Fruit fly (Drosophila melanogaster) whole organism, embryonic: ENCODE results near the gene CG17349.

Source experiments
- Asciz ChIP-seq: fragments of 200-800 bp; sonication (Bioruptor generic); optimal IDR thresholded peaks from 2 replicates; lab custom pipeline; 2017; ENCODE audit warnings: missing biosample characterization, mild to moderate bottlenecking, missing genetic modification characterization, missing genetic modification reagents
- CG10654 ChIP-seq: fragments of 200-800 bp; sonication (Bioruptor generic); optimal IDR thresholded peaks from 2 replicates; lab custom pipeline; 2016; ENCODE audit warnings: missing biosample characterization, missing genetic modification characterization
- CG11695 ChIP-seq: fragments of 200-800 bp; sonication (Bioruptor generic); IDR thresholded peaks from 3 replicates; pipeline ENCODE4 v1.3.6; 2022; ENCODE audit warnings: missing biosample characterization, missing genetic modification characterization
- CG12155 ChIP-seq: fragments of 200-800 bp; sonication (Bioruptor generic); optimal IDR thresholded peaks from 3 replicates; lab custom pipeline; 2016; ENCODE audit warnings: missing biosample characterization, missing genetic modification characterization
- CG12744 ChIP-seq: fragments of 200-800 bp; sonication (Bioruptor generic); optimal IDR thresholded peaks from 2 replicates; lab custom pipeline; 2016; ENCODE audit warnings: missing biosample characterization, missing genetic modification characterization
- CG13296 ChIP-seq: fragments of 200-800 bp; sonication (Bioruptor generic); optimal IDR thresholded peaks from 3 replicates; lab custom pipeline; 2018; ENCODE audit warnings: missing biosample characterization, mild to moderate bottlenecking, missing genetic modification characterization
- CG14014 ChIP-seq: fragments of 200-800 bp; sonication (Bioruptor generic); IDR thresholded peaks from 2 replicates; pipeline ENCODE4 v1.3.6; 2022; ENCODE audit warnings: missing biosample characterization, missing genetic modification characterization
- CG14965 ChIP-seq: fragments of 200-800 bp; sonication (Bioruptor generic); optimal IDR thresholded peaks from 2 replicates; lab custom pipeline; 2016; ENCODE audit warnings: missing biosample characterization, missing genetic modification characterization, borderline replicate concordance
- CG16779 ChIP-seq: fragments of 200-800 bp; sonication (Bioruptor generic); IDR thresholded peaks from 2 replicates; pipeline ENCODE4 v1.3.6; 2022; ENCODE audit warnings: missing biosample characterization, missing genetic modification characterization
- CG17186 ChIP-seq: fragments of 200-800 bp; sonication (Bioruptor generic); optimal IDR thresholded peaks from 3 replicates; lab custom pipeline; 2017; ENCODE audit warnings: missing biosample characterization, missing genetic modification reagents, missing genetic modification characterization
- CG17359 ChIP-seq: fragments of 200-800 bp; sonication (Bioruptor generic); optimal IDR thresholded peaks from 3 replicates; lab custom pipeline; 2018; ENCODE audit warnings: missing biosample characterization, mild to moderate bottlenecking, missing genetic modification characterization, moderate library complexity
- CG17802 ChIP-seq: fragments of 200-800 bp; sonication (Bioruptor generic); optimal IDR thresholded peaks from 2 replicates; lab custom pipeline; 2018; ENCODE audit warnings: missing biosample characterization, mild to moderate bottlenecking, missing genetic modification characterization, moderate library complexity
- CG18764 ChIP-seq: fragments of 200-800 bp; sonication (Bioruptor generic); optimal IDR thresholded peaks from 3 replicates; lab custom pipeline; 2016; ENCODE audit warnings: missing biosample characterization, missing genetic modification characterization
- CG2875 ChIP-seq: fragments of 200-800 bp; sonication (Bioruptor generic); optimal IDR thresholded peaks from 2 replicates; lab custom pipeline; 2017; ENCODE audit warnings: missing biosample characterization, mild to moderate bottlenecking, missing genetic modification characterization, missing genetic modification reagents
- CG30431 ChIP-seq: fragments of 200-800 bp; sonication (Bioruptor generic); optimal IDR thresholded peaks from 2 replicates; lab custom pipeline; 2017; ENCODE audit warnings: missing biosample characterization, missing genetic modification characterization
- CG32772 ChIP-seq: fragments of 200-800 bp; sonication (Bioruptor generic); IDR thresholded peaks from 2 replicates; pipeline ENCODE4 v1.3.6; 2022; ENCODE audit warnings: missing biosample characterization, missing genetic modification characterization
- CG3838 ChIP-seq: fragments of 200-800 bp; sonication (Bioruptor generic); optimal IDR thresholded peaks from 3 replicates; lab custom pipeline; 2016; ENCODE audit warnings: missing biosample characterization, missing genetic modification characterization
- CG3847 ChIP-seq: fragments of 200-800 bp; sonication (Bioruptor generic); IDR thresholded peaks from 2 replicates; pipeline ENCODE4 v1.3.6; 2022; ENCODE audit warnings: missing biosample characterization, missing genetic modification characterization
- CG6254 ChIP-seq: fragments of 200-800 bp; sonication (Bioruptor generic); optimal IDR thresholded peaks from 3 replicates; lab custom pipeline; 2017; ENCODE audit warnings: mild to moderate bottlenecking, missing biosample characterization, missing genetic modification reagents, missing genetic modification characterization
- CG6813 ChIP-seq: fragments of 200-800 bp; sonication (Bioruptor generic); optimal IDR thresholded peaks from 2 replicates; lab custom pipeline; 2017; ENCODE audit warnings: missing biosample characterization, missing genetic modification characterization, mild to moderate bottlenecking, moderate library complexity, missing genetic modification reagents
- CG6854 ChIP-seq: fragments of 200-800 bp; sonication (Bioruptor generic); optimal IDR thresholded peaks from 3 replicates; lab custom pipeline; 2017; ENCODE audit warnings: missing biosample characterization, mild to moderate bottlenecking, missing genetic modification characterization
- CG9215 ChIP-seq: fragments of 200-800 bp; sonication (Bioruptor generic); IDR thresholded peaks from 2 replicates; pipeline ENCODE4 v1.3.6; 2022; ENCODE audit warnings: missing biosample characterization, missing genetic modification characterization
- CG9817 ChIP-seq: fragments of 200-800 bp; sonication (Bioruptor generic); optimal IDR thresholded peaks from 2 replicates; lab custom pipeline; 2018; ENCODE audit warnings: missing biosample characterization, mild to moderate bottlenecking, missing genetic modification characterization, moderate library complexity
- Deaf1 ChIP-seq: fragments of 200-800 bp; optimal IDR thresholded peaks from 3 replicates; lab custom pipeline; 2019; ENCODE audit warnings: missing biosample characterization, mild to moderate bottlenecking, missing genetic modification characterization, moderate library complexity
- Eip74EF ChIP-seq, 2 experiments: fragments of 200-800 bp in 1 of 2; fragments of >200 bp in 1 of 2; sonication (Bioruptor generic) in 1 of 2; optimal IDR thresholded peaks; 2 replicates each; lab custom pipeline; 2017 to 2019; ENCODE audit warnings: missing biosample characterization in 2 of 2, missing genetic modification characterization in 2 of 2, mild to moderate bottlenecking in 1 of 2, moderate library complexity in 1 of 2
- Fer1 ChIP-seq: fragments of 200-800 bp; sonication (Bioruptor generic); optimal IDR thresholded peaks from 2 replicates; lab custom pipeline; 2017; ENCODE audit warnings: missing biosample characterization, mild to moderate bottlenecking, missing genetic modification characterization
- Fer2 ChIP-seq: fragments of 200-800 bp; sonication (Bioruptor generic); optimal IDR thresholded peaks from 2 replicates; lab custom pipeline; 2018; ENCODE audit warnings: missing biosample characterization, mild to moderate bottlenecking, missing genetic modification characterization, moderate library complexity
- GATAe ChIP-seq: fragments of 200-800 bp; sonication (Bioruptor generic); conservative IDR thresholded peaks from 2 replicates; pipeline ENCODE4 v1.3.6; 2022; ENCODE audit warnings: missing biosample characterization, missing genetic modification characterization
- HHEX ChIP-seq: fragments of 200-800 bp; sonication (Bioruptor generic); optimal IDR thresholded peaks from 3 replicates; lab custom pipeline; 2017; ENCODE audit warnings: missing biosample characterization, mild to moderate bottlenecking, missing genetic modification characterization, missing genetic modification reagents
- HmgZ ChIP-seq: fragments of 200-800 bp; sonication (Bioruptor generic); optimal IDR thresholded peaks from 2 replicates; lab custom pipeline; 2018; ENCODE audit warnings: missing biosample characterization, mild to moderate bottlenecking, missing genetic modification characterization
- Hmr ChIP-seq: fragments of 200-800 bp; sonication (Bioruptor generic); optimal IDR thresholded peaks from 3 replicates; lab custom pipeline; 2017; ENCODE audit warnings: mild to moderate bottlenecking, missing biosample characterization, missing genetic modification reagents, missing genetic modification characterization
- MESR4 ChIP-seq: fragments of 200-800 bp; sonication (Bioruptor generic); optimal IDR thresholded peaks from 2 replicates; lab custom pipeline; 2018; ENCODE audit warnings: missing biosample characterization, mild to moderate bottlenecking, missing genetic modification characterization, moderate library complexity
- cad ChIP-seq: fragments of >200 bp; optimal IDR thresholded peaks from 2 replicates; lab custom pipeline; 2017; ENCODE audit warnings: missing biosample characterization, missing genetic modification characterization
- dan ChIP-seq: fragments of 200-800 bp; sonication (Bioruptor generic); IDR thresholded peaks from 2 replicates; pipeline ENCODE4 v1.3.6; 2022; ENCODE audit warnings: missing biosample characterization, missing genetic modification characterization
- dati ChIP-seq: fragments of 200-800 bp; sonication (Bioruptor generic); IDR thresholded peaks from 2 replicates; pipeline ENCODE4 v1.3.6; 2022; ENCODE audit warnings: missing biosample characterization, missing genetic modification characterization
- gcm ChIP-seq: fragments of 200-800 bp; sonication (Bioruptor generic); optimal IDR thresholded peaks from 2 replicates; lab custom pipeline; 2019; ENCODE audit warnings: missing biosample characterization, mild to moderate bottlenecking, missing genetic modification characterization, moderate library complexity
- pfk ChIP-seq: fragments of 200-800 bp; sonication (Bioruptor generic); optimal IDR thresholded peaks from 2 replicates; lab custom pipeline; 2018; ENCODE audit warnings: missing biosample characterization, mild to moderate bottlenecking, missing genetic modification characterization, moderate library complexity
- pho ChIP-seq: fragments of 200-800 bp; sonication (Bioruptor generic); optimal IDR thresholded peaks from 2 replicates; lab custom pipeline; 2016; ENCODE audit warnings: missing biosample characterization, missing genetic modification characterization
- rib ChIP-seq: fragments of 200-800 bp; sonication (Bioruptor generic); IDR thresholded peaks from 2 replicates; pipeline ENCODE4 v1.3.6; 2022; ENCODE audit warnings: missing biosample characterization, missing genetic modification characterization
- salm ChIP-seq: fragments of 200-800 bp; sonication (Bioruptor generic); optimal IDR thresholded peaks from 2 replicates; lab custom pipeline; 2018; ENCODE audit warnings: missing biosample characterization, mild to moderate bottlenecking, missing genetic modification characterization
- sc ChIP-seq, 3 experiments: fragments of >200 bp in 2 of 3; fragments of 200-800 bp in 1 of 3; sonication (Bioruptor generic) in 1 of 3; optimal IDR thresholded peaks; 2 replicates in 2 of 3; 3 replicates in 1 of 3; lab custom pipeline; 2017; ENCODE audit warnings: mild to moderate bottlenecking in 1 of 3, missing biosample characterization in 1 of 3, missing genetic modification characterization in 1 of 3, missing genetic modification reagents in 1 of 3
- sd ChIP-seq: fragments of 200-800 bp; sonication (Bioruptor generic); optimal IDR thresholded peaks from 3 replicates; lab custom pipeline; 2018; ENCODE audit warnings: missing biosample characterization, mild to moderate bottlenecking, missing genetic modification characterization, moderate library complexity
- sna ChIP-seq: fragments of 200-800 bp; sonication (Bioruptor generic); IDR thresholded peaks from 2 replicates; pipeline ENCODE4 v1.3.6; 2022; ENCODE audit warnings: missing biosample characterization, missing genetic modification characterization; ENCODE audit not compliant: partially characterized antibody
- vfl ChIP-seq: fragments of 200-800 bp; sonication (Bioruptor generic); optimal IDR thresholded peaks from 2 replicates; lab custom pipeline; 2016; ENCODE audit warnings: missing biosample characterization, missing genetic modification characterization
- zen ChIP-seq: fragments of 200-800 bp; sonication (Bioruptor generic); optimal IDR thresholded peaks from 3 replicates; lab custom pipeline; 2018; ENCODE audit warnings: missing biosample characterization, mild to moderate bottlenecking, missing genetic modification characterization, moderate library complexity
- zen2 ChIP-seq: fragments of 200-800 bp; sonication (Bioruptor generic); IDR thresholded peaks from 3 replicates; pipeline ENCODE4 v1.3.6; 2022; ENCODE audit warnings: missing biosample characterization, missing genetic modification characterization; ENCODE audit not compliant: partially characterized antibody

Gene CG17349

dm6 chr2L:19398317-19399234 lies 28.3 kb downstream of the CG17349 start, which contains the start of gene CG17544 (continued):
- peak; percentile 64 for TF ChIP-seq Asciz (GFP tag; lab: Kevin White, UChicago)
- TF ChIP-seq cad (GFP tag; lab: Kevin White, UChicago): no peak
- no peak for TF ChIP-seq sna (GFP tag; lab: Robert Waterston, UW)
- TF ChIP-seq CG18764 (GFP tag; lab: Kevin White, UChicago): peak; percentile 52
- TF ChIP-seq CG17186 (GFP tag; lab: Kevin White, UChicago): no peak
- peak; percentile 87 for TF ChIP-seq gcm
- peak; percentile 56; the same call in 1 of the 2 replicates for TF ChIP-seq CG3847 (GFP tag; lab: Robert Waterston, UW)
- no peak for TF ChIP-seq dan
- peak; percentile 62 for TF ChIP-seq zen (tag; lab: Kevin White, UChicago)
- TF ChIP-seq CG6254 (GFP tag; lab: Kevin White, UChicago): peak; percentile 53
- TF ChIP-seq CG14014 (GFP tag; lab: Robert Waterston, UW): peak; percentile 48
- no peak for TF ChIP-seq CG3838 (GFP tag; lab: Kevin White, UChicago)
- TF ChIP-seq CG12155: peak; percentile 54
- TF ChIP-seq CG6854: peak; percentile 73
- TF ChIP-seq Deaf1 (tag; lab: Kevin White, UChicago): peak; percentile 70
- peak; percentile 59 for TF ChIP-seq Fer2
- TF ChIP-seq pho (GFP tag; lab: Kevin White, UChicago): peak; percentile 26
- no peak for TF ChIP-seq dati (GFP tag; lab: Robert Waterston, UW)
- peak; percentile 41 for TF ChIP-seq HmgZ
- TF ChIP-seq CG9817 (tag; lab: Kevin White, UChicago): peak; percentile 74
- peak; percentile 50 for TF ChIP-seq CG2875 (GFP tag; lab: Kevin White, UChicago)
- TF ChIP-seq vfl (GFP tag; lab: Kevin White, UChicago): peak; percentile 5
- no peak for TF ChIP-seq MESR4
- peak; percentile 3 for TF ChIP-seq pfk
- TF ChIP-seq CG11695: 0 out of 3 replicates have a peak, but pooled peaks have one; percentile 64
- TF ChIP-seq CG10654: peak; percentile 70
- TF ChIP-seq CG14965: no peak
- peak; percentile 76 for TF ChIP-seq CG17359 (tag; lab: Kevin White, UChicago)
- TF ChIP-seq rib (GFP tag; lab: Robert Waterston, UW): peak; percentile 66; the same call in 1 of the 2 replicates
- TF ChIP-seq Eip74EF (GFP tag; optimal IDR thresholded peaks at IDR 0.05; lab: Kevin White, UChicago): peak in 1 of 2 experiments; percentile 22
- no peak for TF ChIP-seq GATAe
- peak; percentile 75 for TF ChIP-seq sd (tag; lab: Kevin White, UChicago)
- peak; percentile 70 for TF ChIP-seq CG9215
- peak; percentile 37; the same call in 1 of the 2 replicates for TF ChIP-seq CG32772 (GFP tag; lab: Robert Waterston, UW)
- no peak for TF ChIP-seq zen2 (GFP tag; lab: Robert Waterston, UW)
- peak; percentile 91 for TF ChIP-seq Hmr (GFP tag; lab: Kevin White, UChicago)
- peak; percentile 87 for TF ChIP-seq Fer1 (GFP tag; lab: Kevin White, UChicago)
- TF ChIP-seq sc (optimal IDR thresholded peaks at IDR 0.05; lab: Kevin White, UChicago): no peak
- TF ChIP-seq sc (GFP tag; optimal IDR thresholded peaks at IDR 0.05; lab: Kevin White, UChicago): peak; percentile 78
- peak; percentile 81 for TF ChIP-seq CG6813 (GFP tag; lab: Kevin White, UChicago)
- TF ChIP-seq CG13296: peak; percentile 81
- no peak for TF ChIP-seq CG12744 (GFP tag; lab: Kevin White, UChicago)
- TF ChIP-seq HHEX (GFP tag; lab: Kevin White, UChicago): peak; percentile 83
- peak; percentile 4 for TF ChIP-seq CG17802
- TF ChIP-seq salm: peak; percentile 28
- TF ChIP-seq CG30431: peak; percentile 64
- TF ChIP-seq CG16779: peak; percentile 57; the same call in 1 of the 2 replicates
